Fruit fly (Drosophila melanogaster): ENCODE measurements around the gene ssp5.

Gene ssp5

DNA sequence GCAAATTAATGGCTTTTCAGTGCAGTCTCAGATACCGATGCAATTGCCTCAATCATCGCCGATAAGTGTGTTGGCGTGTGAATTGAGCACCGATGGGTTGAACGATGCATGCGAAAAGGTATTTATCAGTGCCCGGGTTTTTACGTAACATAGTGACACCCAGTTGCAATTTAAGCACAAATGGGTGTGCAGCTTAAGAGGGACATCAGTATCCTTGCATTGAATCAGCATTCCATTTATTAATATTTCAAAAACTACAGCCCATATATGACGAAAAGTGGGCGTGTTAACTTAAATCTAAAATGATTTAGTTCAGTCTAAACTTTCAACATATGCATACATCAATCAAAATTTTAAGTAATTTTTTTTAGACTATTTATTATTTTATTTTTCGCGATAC lies at the start of gene ssp5:
TSS of gene ssp5 (plus strand) at position 301 of the 400 bp plus-strand sequence.
- TF ChIP-seq Myc (optimal IDR thresholded peaks at IDR 0.05) (no peak), ttk (optimal IDR thresholded peaks at IDR 0.05) (no peak), Sin3A (optimal IDR thresholded peaks at IDR 0.05) (no peak), h (optimal IDR thresholded peaks at IDR 0.05) (no peak), psq (optimal IDR thresholded peaks at IDR 0.05) (no peak), insv (optimal IDR thresholded peaks at IDR 0.05) (no peak)

- TF ChIP-seq ttk (optimal IDR thresholded peaks at IDR 0.05) = no peak
- no peak for TF ChIP-seq Myc (optimal IDR thresholded peaks at IDR 0.05)
- no peak for TF ChIP-seq psq (optimal IDR thresholded peaks at IDR 0.05)
- no peak for TF ChIP-seq insv (optimal IDR thresholded peaks at IDR 0.05)
- TF ChIP-seq h (optimal IDR thresholded peaks at IDR 0.05) = no peak
- TF ChIP-seq Sin3A (optimal IDR thresholded peaks at IDR 0.05) = no peak
These were observed 48.5 kb upstream of the ssp5 start, which contains the start of gene CG3397 for dm6 chr3R:11984441-11984840. Gene CG3397 (minus strand): TSS chr3R:11984541.

DNA sequence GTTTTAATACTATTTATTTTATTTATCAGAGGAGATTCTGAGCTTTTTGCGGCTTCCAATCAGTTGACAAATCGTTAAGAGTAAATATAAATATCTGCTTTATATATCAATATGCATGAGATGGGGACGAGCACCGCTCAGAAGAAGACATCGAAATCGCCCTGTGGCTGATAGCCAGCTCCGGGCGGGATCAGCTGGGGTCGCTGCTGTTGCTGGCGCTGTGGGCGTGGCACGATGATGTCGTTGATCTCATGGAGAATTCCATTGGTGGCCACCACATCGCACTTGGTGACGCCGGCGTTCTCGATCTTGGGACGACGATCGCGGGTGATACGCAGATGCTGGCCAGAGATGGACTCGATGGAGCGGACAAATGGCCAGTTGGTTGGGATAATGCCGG lies 48.1 kb upstream of the ssp5 start:
- TF ChIP-seq psq (optimal IDR thresholded peaks at IDR 0.05) = no peak
- no peak for TF ChIP-seq h (optimal IDR thresholded peaks at IDR 0.05)
- no peak for TF ChIP-seq insv (optimal IDR thresholded peaks at IDR 0.05)
- no peak for TF ChIP-seq ttk (optimal IDR thresholded peaks at IDR 0.05)
- TF ChIP-seq Myc (optimal IDR thresholded peaks at IDR 0.05) = no peak
- TF ChIP-seq Sin3A (optimal IDR thresholded peaks at IDR 0.05) = no peak

dm6 chr3R:11989206-11989605 lies 43.7 kb upstream of the ssp5 start:
- TF ChIP-seq ttk (optimal IDR thresholded peaks at IDR 0.05) (no peak), Sin3A (optimal IDR thresholded peaks at IDR 0.05) (no peak), Myc (optimal IDR thresholded peaks at IDR 0.05) (no peak), insv (optimal IDR thresholded peaks at IDR 0.05) (no peak), h (optimal IDR thresholded peaks at IDR 0.05) (no peak), psq (optimal IDR thresholded peaks at IDR 0.05) (no peak)

- TF ChIP-seq psq (optimal IDR thresholded peaks at IDR 0.05) (no peak), Myc (optimal IDR thresholded peaks at IDR 0.05) (no peak), insv (optimal IDR thresholded peaks at IDR 0.05) (no peak), h (optimal IDR thresholded peaks at IDR 0.05) (no peak), Sin3A (optimal IDR thresholded peaks at IDR 0.05) (no peak), ttk (optimal IDR thresholded peaks at IDR 0.05) (no peak)
These were observed 42.9 kb upstream of the ssp5 start for dm6 chr3R:11989996-11990395.

dm6 chr3R:11991538-11992164 lies 41.3 kb upstream of the ssp5 start:
- TF ChIP-seq insv (optimal IDR thresholded peaks at IDR 0.05) (no peak), h (optimal IDR thresholded peaks at IDR 0.05) (no peak), Myc (optimal IDR thresholded peaks at IDR 0.05) (no peak), ttk (optimal IDR thresholded peaks at IDR 0.05) (no peak), psq (optimal IDR thresholded peaks at IDR 0.05) (no peak), Sin3A (optimal IDR thresholded peaks at IDR 0.05) (no peak)

DNA sequence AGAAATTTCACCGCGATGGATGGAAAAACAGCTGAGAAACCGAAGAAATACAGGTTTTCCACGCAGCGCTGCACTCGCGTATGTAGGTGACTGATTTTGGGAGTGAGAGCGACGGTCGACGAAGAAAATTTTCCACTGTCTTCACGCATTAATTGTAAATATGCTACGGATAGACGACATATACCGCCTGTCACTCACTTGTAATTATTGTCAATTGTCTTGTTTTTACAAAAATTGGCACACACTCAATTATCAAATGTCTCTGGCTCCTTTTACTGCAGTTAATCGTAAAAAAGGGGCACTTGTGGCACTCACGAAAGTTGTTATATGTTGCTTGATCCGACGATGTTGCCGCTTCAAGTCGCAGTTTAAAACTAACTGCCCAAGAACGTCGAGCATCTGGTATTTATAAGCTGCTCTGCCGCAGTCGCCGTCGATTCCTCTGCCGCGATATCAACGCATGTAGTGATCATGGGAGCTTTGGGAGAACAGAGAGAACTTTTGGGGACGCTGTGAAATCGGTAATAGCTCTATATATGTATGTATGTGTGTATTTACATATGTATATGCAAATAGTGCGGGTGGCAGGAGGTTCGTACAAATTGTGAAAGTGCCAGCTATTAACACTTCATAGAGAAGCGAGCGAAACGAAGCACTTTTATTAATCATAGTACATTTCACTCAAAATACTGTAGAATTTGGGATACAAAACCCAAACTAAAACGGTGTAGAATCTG lies 39.8 kb upstream of the ssp5 start, which contains the start of gene mfas:
TSS of gene mfas (minus strand) at position 382 of the 737 bp plus-strand sequence.
- no peak for TF ChIP-seq psq (optimal IDR thresholded peaks at IDR 0.05)
- TF ChIP-seq h (optimal IDR thresholded peaks at IDR 0.05) = no peak
- TF ChIP-seq Myc (optimal IDR thresholded peaks at IDR 0.05) = no peak
- TF ChIP-seq insv (optimal IDR thresholded peaks at IDR 0.05) = no peak
- TF ChIP-seq Sin3A (optimal IDR thresholded peaks at IDR 0.05) = no peak
- TF ChIP-seq ttk (optimal IDR thresholded peaks at IDR 0.05) = no peak

DNA sequence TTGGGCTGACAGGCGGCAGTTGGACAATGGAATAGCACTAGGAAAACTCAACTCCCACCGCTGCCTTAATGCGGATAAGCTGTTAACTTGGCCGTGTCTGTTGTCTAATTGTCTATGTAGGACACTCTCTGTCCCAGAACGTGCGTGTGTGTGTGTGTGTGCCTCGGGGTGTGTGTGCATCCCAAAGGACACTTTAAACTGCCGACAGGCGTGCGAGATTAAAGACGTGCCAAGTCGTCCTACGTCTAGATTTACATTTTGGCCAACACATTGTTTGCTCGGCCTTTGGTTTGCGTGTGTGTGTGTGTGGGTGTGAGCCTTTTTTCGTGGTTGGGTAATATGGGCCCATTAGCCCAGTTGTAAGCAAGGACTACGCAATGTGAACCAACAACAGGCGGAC lies 34.8 kb upstream of the ssp5 start:
- TF ChIP-seq Sin3A (optimal IDR thresholded peaks at IDR 0.05) (no peak), Myc (optimal IDR thresholded peaks at IDR 0.05) (no peak), h (optimal IDR thresholded peaks at IDR 0.05) (no peak), insv (optimal IDR thresholded peaks at IDR 0.05) (no peak), ttk (optimal IDR thresholded peaks at IDR 0.05) (no peak)

DNA sequence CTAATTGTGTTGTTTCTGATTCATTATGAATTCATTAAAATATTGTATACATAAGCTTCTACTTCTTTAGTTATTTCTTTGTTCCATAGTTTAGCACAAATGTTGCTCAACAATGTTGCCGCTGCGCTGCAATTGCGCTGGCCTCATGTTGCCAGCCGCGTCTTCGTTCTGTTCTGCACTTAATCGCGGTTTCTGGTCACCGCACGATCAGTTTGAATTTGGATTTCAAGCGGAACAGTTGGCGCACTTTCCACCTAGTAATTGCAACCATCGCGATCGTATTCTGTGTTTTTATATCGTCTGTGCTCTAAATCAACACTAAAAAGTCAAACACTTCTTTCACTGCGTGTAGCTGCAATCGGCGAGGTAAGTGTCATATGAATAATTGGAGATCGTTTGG lies 33.9 kb upstream of the ssp5 start, which contains the start of gene Ect3:
TSS of gene Ect3 (plus strand) at position 205 of the 400 bp plus-strand sequence.
- TF ChIP-seq psq (optimal IDR thresholded peaks at IDR 0.05) = no peak
- TF ChIP-seq insv (optimal IDR thresholded peaks at IDR 0.05) = no peak
- no peak for TF ChIP-seq ttk (optimal IDR thresholded peaks at IDR 0.05)
- TF ChIP-seq Myc (optimal IDR thresholded peaks at IDR 0.05) = no peak
- TF ChIP-seq h (optimal IDR thresholded peaks at IDR 0.05) = no peak
- no peak for TF ChIP-seq Sin3A (optimal IDR thresholded peaks at IDR 0.05)

DNA sequence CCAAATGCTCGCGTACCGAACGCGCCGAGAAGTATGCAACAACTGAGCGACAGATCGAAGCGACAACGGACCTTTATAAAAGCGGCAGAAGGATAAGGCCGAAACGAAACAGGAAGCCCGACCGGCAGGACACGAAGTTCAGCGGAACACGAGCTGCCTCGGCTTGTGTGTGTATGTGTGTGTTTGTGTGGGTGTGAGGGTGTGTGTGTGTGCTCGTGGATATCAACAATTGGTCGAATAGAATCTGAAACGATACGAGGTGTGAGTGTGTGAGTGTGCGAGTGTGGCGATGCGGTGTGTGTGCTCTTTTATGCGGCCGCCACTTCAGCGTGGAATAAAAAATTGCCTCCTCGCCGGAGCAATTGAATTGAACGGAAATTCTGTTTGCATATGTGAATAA lies 27.5 kb upstream of the ssp5 start, which contains the start of gene Tk:
TSS of gene Tk (minus strand) at position 57 of the 400 bp plus-strand sequence.
- TF ChIP-seq ttk (optimal IDR thresholded peaks at IDR 0.05) = no peak
- TF ChIP-seq psq (optimal IDR thresholded peaks at IDR 0.05) = no peak
- TF ChIP-seq insv (optimal IDR thresholded peaks at IDR 0.05) = no peak
- no peak for TF ChIP-seq Sin3A (optimal IDR thresholded peaks at IDR 0.05)
- TF ChIP-seq h (optimal IDR thresholded peaks at IDR 0.05) = no peak
- TF ChIP-seq Myc (optimal IDR thresholded peaks at IDR 0.05) = no peak

DNA sequence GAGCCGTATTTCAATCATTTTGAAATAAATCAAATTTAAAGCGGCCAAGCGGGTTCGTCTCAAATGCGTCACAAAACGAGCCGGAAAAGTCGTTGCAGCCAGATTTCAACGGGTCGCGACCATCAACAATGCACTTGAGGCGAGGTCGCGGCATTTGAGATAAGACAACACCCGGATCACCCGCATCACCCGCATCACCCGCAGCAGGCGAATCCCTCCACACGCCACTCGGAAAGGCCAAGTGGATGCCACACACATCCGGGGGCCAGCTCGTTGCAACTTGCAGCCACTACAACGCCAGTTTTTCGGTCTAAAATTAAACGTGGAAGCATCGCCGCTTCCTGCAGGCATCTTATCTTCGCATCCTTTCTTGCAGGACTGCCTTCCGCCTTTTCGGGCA lies 26.5 kb upstream of the ssp5 start:
- TF ChIP-seq Sin3A (optimal IDR thresholded peaks at IDR 0.05) = no peak
- TF ChIP-seq psq (optimal IDR thresholded peaks at IDR 0.05) = no peak
- no peak for TF ChIP-seq insv (optimal IDR thresholded peaks at IDR 0.05)
- TF ChIP-seq Myc (optimal IDR thresholded peaks at IDR 0.05) = no peak
- TF ChIP-seq ttk (optimal IDR thresholded peaks at IDR 0.05) = no peak
- no peak for TF ChIP-seq h (optimal IDR thresholded peaks at IDR 0.05)

DNA sequence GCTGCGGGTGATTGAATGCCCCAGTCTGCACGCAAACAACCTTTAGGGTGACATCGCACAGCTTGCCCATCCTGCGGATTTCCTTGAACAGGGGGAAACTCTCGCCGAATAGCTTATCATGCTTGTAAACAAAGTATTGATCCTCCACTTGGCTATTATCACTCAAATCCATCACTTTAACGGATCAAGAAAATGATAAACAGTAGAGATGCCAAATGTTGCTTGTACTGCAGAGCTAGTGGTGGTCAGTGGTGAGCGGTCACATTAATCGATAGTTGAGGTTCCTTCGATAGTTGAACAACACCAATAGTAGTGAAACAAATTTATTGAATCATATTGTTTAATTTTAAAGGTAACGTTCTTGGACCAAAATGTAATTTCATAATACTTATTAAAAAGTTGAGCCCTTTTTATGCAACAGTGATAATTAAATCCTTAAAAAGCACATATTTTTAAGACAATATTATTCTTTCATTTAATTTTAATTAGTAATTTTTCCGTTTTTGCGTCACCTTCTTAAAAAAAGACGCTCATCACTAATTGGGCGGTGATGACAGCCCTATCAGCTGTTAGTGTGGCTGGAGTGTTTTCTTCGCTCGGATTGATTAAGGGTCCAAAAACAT lies 22.6 kb upstream of the ssp5 start, which contains the start of the genes KLHL18 and GCC185:
TSS of gene KLHL18 (minus strand) at position 233 of the 623 bp plus-strand sequence.
TSS of gene GCC185 (plus strand) at position 571 of the 623 bp plus-strand sequence.
- TF ChIP-seq Myc (optimal IDR thresholded peaks at IDR 0.05) (no peak), psq (optimal IDR thresholded peaks at IDR 0.05) (no peak), h (optimal IDR thresholded peaks at IDR 0.05) (no peak), insv (optimal IDR thresholded peaks at IDR 0.05) (no peak), Sin3A (optimal IDR thresholded peaks at IDR 0.05) (no peak), ttk (optimal IDR thresholded peaks at IDR 0.05) (no peak)
